Fruit fly (Drosophila melanogaster): ENCODE measurements around the gene prage.

prage gene

DNA sequence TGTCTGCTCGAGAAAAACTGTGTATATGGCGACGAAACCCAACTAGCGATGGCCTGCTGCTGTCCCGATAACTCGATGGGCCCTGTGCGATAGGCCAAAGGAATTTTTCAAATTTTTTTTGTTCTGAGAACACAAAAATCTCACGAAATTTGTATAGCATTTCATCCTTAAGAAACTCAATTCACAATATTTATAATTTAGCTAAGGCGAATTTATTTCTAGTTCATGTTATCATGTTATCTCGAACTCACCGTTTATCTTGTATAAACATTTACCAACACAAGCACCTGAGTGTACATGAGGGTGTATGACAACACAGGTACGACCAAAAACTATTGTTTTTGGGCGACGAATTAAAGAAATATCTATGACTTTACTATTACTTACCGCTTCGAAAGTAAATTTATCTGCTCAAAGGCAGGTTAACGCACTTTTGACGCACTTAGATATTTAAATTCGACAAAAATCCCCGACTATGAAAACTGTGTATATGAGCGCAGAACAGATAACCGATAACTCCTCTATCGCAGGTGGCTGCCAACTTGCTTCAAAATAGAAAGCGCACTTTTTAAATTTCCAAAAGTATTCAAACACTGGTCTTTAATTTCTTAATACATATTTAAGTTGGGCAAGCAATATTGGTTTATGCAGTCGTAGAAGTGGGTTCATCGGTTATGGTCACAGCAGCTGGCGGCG is 126.8 kb downstream of the prage start, which contains the start of gene arm (continued):
- peak; percentile 24 for TF ChIP-seq CG17802 (tag; optimal IDR thresholded peaks at IDR 0.05)
- no peak for TF ChIP-seq run (tag; optimal IDR thresholded peaks at IDR 0.05)
- no peak for TF ChIP-seq lov (optimal IDR thresholded peaks at IDR 0.05)
- no peak for TF ChIP-seq lov (GFP tag; IDR thresholded peaks at IDR 0.05)
- TF ChIP-seq pzg (GFP tag; optimal IDR thresholded peaks at IDR 0.05) = peak; percentile 29
- TF ChIP-seq Dip2 (GFP tag; IDR thresholded peaks at IDR 0.05) = no peak
- TF ChIP-seq nom (GFP tag; optimal IDR thresholded peaks at IDR 0.05) = no peak
- peak; percentile 19 for TF ChIP-seq CG10267 (tag; optimal IDR thresholded peaks at IDR 0.05)
- TF ChIP-seq Med (GFP tag) = peak; percentile 20
- TF ChIP-seq trem (tag; optimal IDR thresholded peaks at IDR 0.05) = peak; percentile 98
- peak; percentile 21 for TF ChIP-seq CG30403 (GFP tag; optimal IDR thresholded peaks at IDR 0.05)
- peak; percentile 11 for TF ChIP-seq CG15514 (GFP tag; optimal IDR thresholded peaks at IDR 0.05)
- TF ChIP-seq CG3847 (GFP tag; IDR thresholded peaks at IDR 0.05) = 0 out of 2 replicates have a peak, but pooled peaks have one; percentile 10
- TF ChIP-seq CG17912 (GFP tag; optimal IDR thresholded peaks at IDR 0.05) = no peak
- no peak for TF ChIP-seq CG12104 (GFP tag; optimal IDR thresholded peaks at IDR 0.05)
- no peak for TF ChIP-seq ash1 (GFP tag; optimal IDR thresholded peaks at IDR 0.05)
- no peak for TF ChIP-seq ATbp (GFP tag; optimal IDR thresholded peaks at IDR 0.05)
- TF ChIP-seq jumu (GFP tag; optimal IDR thresholded peaks at IDR 0.05) = peak; percentile 10
- TF ChIP-seq CG2116 (GFP tag; optimal IDR thresholded peaks at IDR 0.05) = peak; percentile 11
- no peak for TF ChIP-seq Nf-YA (GFP tag; IDR thresholded peaks at IDR 0.05)
- TF ChIP-seq CG14667 (GFP tag; IDR thresholded peaks at IDR 0.05) = no peak

DNA sequence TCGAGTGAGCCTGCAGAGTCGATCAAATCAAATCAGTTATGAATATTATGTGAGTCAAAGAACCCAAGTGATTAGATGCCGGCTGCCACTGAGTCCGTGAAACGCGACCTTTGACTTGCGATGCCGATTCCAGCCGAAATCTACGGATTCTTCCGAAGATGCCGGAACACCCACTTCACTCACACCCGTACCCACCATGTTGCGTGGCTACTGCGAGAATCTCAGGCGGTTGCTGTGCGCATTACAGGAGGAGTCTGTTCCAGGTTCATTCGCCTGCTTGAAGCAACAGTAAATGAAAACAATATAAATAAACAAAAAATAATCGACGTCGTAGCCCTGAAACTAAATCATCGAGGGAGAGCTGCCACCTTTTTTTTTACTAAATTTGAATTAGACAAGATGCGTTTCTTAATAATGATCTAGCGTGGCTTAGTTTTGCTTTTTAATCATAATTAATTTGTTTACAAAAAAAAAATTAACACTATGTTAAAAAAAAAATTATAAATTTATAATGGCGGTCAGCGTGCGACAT is 128.2 kb downstream of the prage start, which contains the start of gene Ldaf1:
TSS of gene Ldaf1 (minus strand) at position 307 of the 532 bp plus-strand sequence.
- TF ChIP-seq Sry-δ (GFP tag; optimal IDR thresholded peaks at IDR 0.05) (peak; percentile 5), HLHmδ (GFP tag; optimal IDR thresholded peaks at IDR 0.05) (no peak), CG12659 (GFP tag; optimal IDR thresholded peaks at IDR 0.05) (peak; percentile 28), Myb (GFP tag; optimal IDR thresholded peaks at IDR 0.05) (peak; percentile 55), Deaf1 (tag; optimal IDR thresholded peaks at IDR 0.05) (no peak), CG1233 (GFP tag; optimal IDR thresholded peaks at IDR 0.05) (no peak), Bgb (GFP tag; IDR thresholded peaks at IDR 0.05; ENCODE audit: partially characterized antibody) (no peak), Sry-β (GFP tag; optimal IDR thresholded peaks at IDR 0.05) (no peak), CG34376 (GFP tag; optimal IDR thresholded peaks at IDR 0.05) (peak; percentile 2), cwo (GFP tag; optimal IDR thresholded peaks at IDR 0.05) (no peak), Aef1 (GFP tag; IDR thresholded peaks at IDR 0.05) (no peak), CG4617 (GFP tag; optimal IDR thresholded peaks at IDR 0.05; ENCODE audit: borderline replicate concordance) (peak; percentile 21), CG15601 (tag; optimal IDR thresholded peaks at IDR 0.05) (no peak), D19A (tag; optimal IDR thresholded peaks at IDR 0.05) (no peak), CG6683 (GFP tag; optimal IDR thresholded peaks at IDR 0.05) (no peak), ken (GFP tag; IDR thresholded peaks at IDR 0.05) (no peak), CG6854 (GFP tag; optimal IDR thresholded peaks at IDR 0.05) (no peak), CG12104 (GFP tag; optimal IDR thresholded peaks at IDR 0.05) (no peak), CrebB (tag; optimal IDR thresholded peaks at IDR 0.05) (no peak), CG16863 (GFP tag; optimal IDR thresholded peaks at IDR 0.05) (no peak), crc (GFP tag; optimal IDR thresholded peaks at IDR 0.05) (no peak), CG13287 (GFP tag; IDR thresholded peaks at IDR 0.05; ENCODE audit: partially characterized antibody) (peak; percentile 23; the same call in 1 of the 2 replicates), CG10267 (tag; optimal IDR thresholded peaks at IDR 0.05) (no peak), Scr (GFP tag; IDR thresholded peaks at IDR 0.05; ENCODE audit: partially characterized antibody) (0 out of 2 replicates have a peak, but pooled peaks have one; percentile 23), mam (GFP tag; optimal IDR thresholded peaks at IDR 0.05) (no peak), Dll (GFP tag; IDR thresholded peaks at IDR 0.05; ENCODE audit: partially characterized antibody) (0 out of 4 replicates have a peak, but pooled peaks have one; percentile 25), zfh1 (GFP tag; IDR thresholded peaks at IDR 0.05) (peak; percentile 26; the same call in 1 of the 3 replicates), unc-4 (GFP tag; IDR thresholded peaks at IDR 0.05; ENCODE audit: partially characterized antibody) (no peak), br (optimal IDR thresholded peaks at IDR 0.05) (no peak)

Data from whole organism, embryonic.